Worm (Caenorhabditis elegans) whole organism, L3 larva: ENCODE data around the gene rpl-36.A.

Experiments
- aly-2 ChIP-seq: fragments of 150-350 bp; optimal IDR thresholded peaks from 2 replicates; lab custom pipeline; 2014; ENCODE audit warnings: missing biosample characterization, missing genetic modification characterization
- ama-1 ChIP-seq: fragments of 150-350 bp; optimal IDR thresholded peaks from 2 replicates; lab custom pipeline; 2018
- ceh-28 ChIP-seq: fragments of 150-350 bp; optimal IDR thresholded peaks from 2 replicates; lab custom pipeline; 2014; ENCODE audit warnings: missing biosample characterization, missing genetic modification reagents, missing genetic modification characterization
- ceh-82 ChIP-seq: fragments of 150-350 bp; optimal IDR thresholded peaks from 2 replicates; lab custom pipeline; 2014; ENCODE audit warnings: missing biosample characterization, missing genetic modification characterization
- ceh-9 ChIP-seq: sonication (generic microtip); optimal IDR thresholded peaks from 2 replicates; lab custom pipeline; 2018; ENCODE audit warnings: missing biosample characterization, missing genetic modification characterization
- daf-12 ChIP-seq: fragments of 150-350 bp; optimal IDR thresholded peaks from 2 replicates; lab custom pipeline; 2014; ENCODE audit warnings: missing biosample characterization, missing genetic modification reagents, missing genetic modification characterization
- egl-5 ChIP-seq: fragments of 150-350 bp; optimal IDR thresholded peaks from 2 replicates; lab custom pipeline; 2017; ENCODE audit warnings: missing biosample characterization, missing genetic modification reagents, missing genetic modification characterization, inconsistent platforms
- elt-1 ChIP-seq: fragments of 150-350 bp; optimal IDR thresholded peaks from 2 replicates; lab custom pipeline; 2014; ENCODE audit warnings: missing biosample characterization, missing genetic modification characterization
- elt-2 ChIP-seq: sonication (generic microtip); optimal IDR thresholded peaks from 2 replicates; lab custom pipeline; 2016; ENCODE audit warnings: missing genetic modification reagents, mild to moderate bottlenecking, missing genetic modification characterization, missing compliant biosample characterization
- elt-3 ChIP-seq, 3 experiments: fragments of 150-350 bp in 1 of 3; sonication (generic microtip) in 2 of 3; optimal IDR thresholded peaks; 2 replicates in 2 of 3; 4 replicates in 1 of 3; lab custom pipeline; 2014 to 2017; ENCODE audit warnings: missing biosample characterization in 3 of 3, missing genetic modification characterization in 3 of 3
- eor-1 ChIP-seq, 2 experiments: fragments of 150-350 bp; optimal IDR thresholded peaks; 2 replicates each; lab custom pipeline; 2014 to 2018; ENCODE audit warnings: missing biosample characterization in 2 of 2, missing genetic modification characterization in 2 of 2
- fkh-10 ChIP-seq: sonication (generic microtip); optimal IDR thresholded peaks from 2 replicates; lab custom pipeline; 2017; ENCODE audit warnings: missing biosample characterization, missing genetic modification reagents, missing genetic modification characterization
- fkh-2 ChIP-seq: fragments of 150-350 bp; optimal IDR thresholded peaks from 2 replicates; lab custom pipeline; 2014; ENCODE audit warnings: missing biosample characterization, missing genetic modification reagents, missing genetic modification characterization
- fos-1 ChIP-seq: fragments of 150-350 bp; optimal IDR thresholded peaks from 2 replicates; lab custom pipeline; 2014; ENCODE audit warnings: missing biosample characterization, missing genetic modification characterization
- hmg-11 ChIP-seq: sonication (generic microtip); optimal IDR thresholded peaks from 2 replicates; lab custom pipeline; 2016; ENCODE audit warnings: missing genetic modification characterization, missing compliant biosample characterization
- jun-1 ChIP-seq: fragments of 150-350 bp; optimal IDR thresholded peaks from 2 replicates; lab custom pipeline; 2014; ENCODE audit warnings: missing biosample characterization, missing genetic modification reagents, missing genetic modification characterization
- lin-15B ChIP-seq: fragments of 150-350 bp; optimal IDR thresholded peaks from 2 replicates; lab custom pipeline; 2014; ENCODE audit warnings: missing biosample characterization, missing genetic modification characterization
- lin-39 ChIP-seq: fragments of 150-350 bp; optimal IDR thresholded peaks from 2 replicates; lab custom pipeline; 2018; ENCODE audit warnings: missing biosample characterization, missing genetic modification reagents, missing genetic modification characterization
- lsy-12 ChIP-seq: sonication (generic microtip); optimal IDR thresholded peaks from 2 replicates; lab custom pipeline; 2016; ENCODE audit warnings: mild to moderate bottlenecking, missing genetic modification characterization, missing compliant biosample characterization
- mdl-1 ChIP-seq: fragments of 150-350 bp; optimal IDR thresholded peaks from 2 replicates; lab custom pipeline; 2014; ENCODE audit warnings: missing biosample characterization, missing genetic modification characterization
- nfya-1 ChIP-seq: sonication (generic microtip); optimal IDR thresholded peaks from 2 replicates; lab custom pipeline; 2017; ENCODE audit warnings: missing genetic modification characterization, mild to moderate bottlenecking, missing compliant biosample characterization, antibody characterized with exemption, moderate library complexity; ENCODE audit not compliant: insufficient read depth
- nhr-11 ChIP-seq: fragments of 150-350 bp; optimal IDR thresholded peaks from 2 replicates; lab custom pipeline; 2014; ENCODE audit warnings: missing biosample characterization, missing genetic modification characterization
- nhr-12 ChIP-seq: fragments of 150-350 bp; optimal IDR thresholded peaks from 2 replicates; lab custom pipeline; 2014; ENCODE audit warnings: missing biosample characterization, missing genetic modification characterization
- nhr-23 ChIP-seq: fragments of 150-350 bp; optimal IDR thresholded peaks from 2 replicates; lab custom pipeline; 2014; ENCODE audit warnings: missing biosample characterization, missing genetic modification reagents, missing genetic modification characterization
- nhr-25 ChIP-seq: sonication (generic microtip); optimal IDR thresholded peaks from 2 replicates; lab custom pipeline; 2017; ENCODE audit warnings: missing biosample characterization, missing genetic modification characterization
- nhr-28 ChIP-seq: fragments of 150-350 bp; optimal IDR thresholded peaks from 2 replicates; lab custom pipeline; 2014; ENCODE audit warnings: missing biosample characterization, missing genetic modification characterization
- nhr-43 ChIP-seq: sonication (generic microtip); optimal IDR thresholded peaks from 2 replicates; lab custom pipeline; 2016; ENCODE audit warnings: mild to moderate bottlenecking, missing genetic modification characterization, missing compliant biosample characterization; ENCODE audit not compliant: poor library complexity, severe bottlenecking
- nhr-67 ChIP-seq: fragments of 150-350 bp; optimal IDR thresholded peaks from 2 replicates; lab custom pipeline; 2014; ENCODE audit warnings: missing biosample characterization, missing genetic modification characterization
- pha-4 ChIP-seq: fragments of 150-350 bp; optimal IDR thresholded peaks from 2 replicates; lab custom pipeline; 2014; ENCODE audit warnings: missing biosample characterization, missing genetic modification reagents, missing genetic modification characterization
- sea-2 ChIP-seq: fragments of 150-350 bp; sonication (generic microtip); optimal IDR thresholded peaks from 4 replicates; lab custom pipeline; 2014; ENCODE audit warnings: missing biosample characterization, missing genetic modification reagents, missing genetic modification characterization
- skn-1 ChIP-seq: fragments of 150-350 bp; optimal IDR thresholded peaks from 2 replicates; lab custom pipeline; 2014; ENCODE audit warnings: missing biosample characterization, missing genetic modification characterization
- snpc-4 ChIP-seq: fragments of 150-350 bp; optimal IDR thresholded peaks from 2 replicates; lab custom pipeline; 2014; ENCODE audit warnings: missing biosample characterization, missing genetic modification characterization
- tbx-2 ChIP-seq: sonication (generic microtip); optimal IDR thresholded peaks from 2 replicates; lab custom pipeline; 2016; ENCODE audit warnings: mild to moderate bottlenecking, missing genetic modification characterization, missing compliant biosample characterization
- unc-62 ChIP-seq: fragments of 150-350 bp; sonication (generic microtip); optimal IDR thresholded peaks from 4 replicates; lab custom pipeline; 2014; ENCODE audit warnings: missing biosample characterization, missing genetic modification reagents, missing genetic modification characterization
- zag-1 ChIP-seq: fragments of 150-350 bp; optimal IDR thresholded peaks from 2 replicates; lab custom pipeline; 2014; ENCODE audit warnings: missing biosample characterization, missing genetic modification characterization
- ztf-11 ChIP-seq: fragments of 150-350 bp; optimal IDR thresholded peaks from 2 replicates; lab custom pipeline; 2014; ENCODE audit warnings: missing biosample characterization, missing genetic modification characterization
- ztf-4 ChIP-seq: fragments of 150-350 bp; optimal IDR thresholded peaks from 2 replicates; lab custom pipeline; 2014; ENCODE audit warnings: missing biosample characterization, missing genetic modification characterization

rpl-36.A gene

DNA sequence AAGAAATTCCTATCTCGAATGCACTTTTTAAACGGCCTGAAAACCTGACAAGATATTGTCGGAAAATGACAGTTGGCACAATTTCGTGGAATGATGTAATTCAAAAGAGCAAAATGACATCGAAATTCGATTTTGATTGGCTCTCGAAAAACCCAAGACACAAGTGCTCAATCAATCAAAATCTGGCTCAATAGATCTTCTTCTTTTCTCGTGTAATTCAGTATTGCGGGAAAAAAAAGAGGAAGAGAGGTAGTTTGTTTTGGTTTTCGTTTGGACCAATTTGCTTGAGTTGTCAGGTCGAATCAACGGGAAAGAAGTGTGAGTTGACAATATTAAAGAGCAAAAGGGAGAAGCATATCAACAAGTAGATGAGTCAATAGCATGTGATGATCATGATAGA is 38.8 kb upstream of the rpl-36.A start:
- peak; percentile 44 for TF ChIP-seq nfya-1
- no peak for TF ChIP-seq nhr-12
- no peak for TF ChIP-seq lin-15B
- TF ChIP-seq ama-1 (lab: Kevin White, UChicago), result no peak
- TF ChIP-seq nhr-25 (tag; lab: Kevin White, UChicago), result no peak
- TF ChIP-seq unc-62, result no peak
- TF ChIP-seq fos-1 (tag; lab: Kevin White, UChicago), result no peak
- TF ChIP-seq nhr-28 (tag; lab: Kevin White, UChicago), result no peak
- no peak for TF ChIP-seq aly-2
- TF ChIP-seq eor-1 (tag; optimal IDR thresholded peaks at IDR 0.05; lab: Kevin White, UChicago), result no peak
- TF ChIP-seq nhr-67 (tag; lab: Kevin White, UChicago), result no peak
- no peak for TF ChIP-seq ceh-28 (tag; lab: Kevin White, UChicago)
- no peak for TF ChIP-seq mdl-1
- peak; percentile 32 for TF ChIP-seq pha-4 (tag; lab: Kevin White, UChicago)
- TF ChIP-seq lsy-12 (tag; lab: Kevin White, UChicago), result no peak
- TF ChIP-seq skn-1 (tag; lab: Kevin White, UChicago), result no peak
- TF ChIP-seq ceh-82, result no peak
- TF ChIP-seq elt-2 (tag; lab: Kevin White, UChicago), result peak; percentile 39
- TF ChIP-seq fkh-2 (tag; lab: Kevin White, UChicago), result no peak
- no peak for TF ChIP-seq tbx-2 (tag; lab: Kevin White, UChicago)
- TF ChIP-seq egl-5 (tag; lab: Kevin White, UChicago), result peak; percentile 49
- TF ChIP-seq ztf-4, result no peak
- TF ChIP-seq nhr-43 (tag; lab: Kevin White, UChicago), result no peak
- no peak for TF ChIP-seq zag-1 (tag; lab: Kevin White, UChicago)
- TF ChIP-seq jun-1 (tag; lab: Kevin White, UChicago), result no peak
- no peak for TF ChIP-seq lin-39 (tag; lab: Kevin White, UChicago)
- TF ChIP-seq ztf-11, result no peak

DNA sequence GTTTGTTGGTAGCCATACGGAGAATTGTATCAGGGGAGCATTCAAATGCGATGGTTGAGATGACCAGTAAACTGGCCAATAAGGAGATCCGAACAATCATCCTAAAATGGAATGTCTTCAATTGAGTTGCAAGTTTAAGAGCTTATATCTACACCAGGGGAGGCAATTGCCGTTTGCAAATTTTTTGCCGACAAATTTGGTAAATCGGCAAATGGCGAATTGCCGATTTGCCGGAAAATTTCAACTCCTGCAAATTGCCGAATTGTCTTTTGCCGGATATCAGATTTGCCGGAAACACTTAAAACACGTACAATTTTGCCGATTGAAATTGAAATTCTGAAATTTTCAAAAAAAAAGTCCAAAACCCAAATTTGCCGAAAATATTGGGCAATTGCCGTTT is 37.8 kb upstream of the rpl-36.A start, which contains the start of gene F40F8.5:
TSS of gene F40F8.5 (minus strand) at position 101 of the 400 bp plus-strand sequence.
- TF ChIP-seq lin-15B (no peak), aly-2 (no peak), nhr-12 (no peak), ztf-11 (no peak), elt-3 (tag; optimal IDR thresholded peaks at IDR 0.05; lab: Kevin White, UChicago) (no peak), nhr-11 (tag; lab: Kevin White, UChicago) (no peak), ztf-4 (no peak), nhr-23 (tag; lab: Kevin White, UChicago) (no peak), ceh-9 (tag; lab: Kevin White, UChicago) (no peak), mdl-1 (no peak), daf-12 (no peak), nhr-28 (tag; lab: Kevin White, UChicago) (no peak)

DNA sequence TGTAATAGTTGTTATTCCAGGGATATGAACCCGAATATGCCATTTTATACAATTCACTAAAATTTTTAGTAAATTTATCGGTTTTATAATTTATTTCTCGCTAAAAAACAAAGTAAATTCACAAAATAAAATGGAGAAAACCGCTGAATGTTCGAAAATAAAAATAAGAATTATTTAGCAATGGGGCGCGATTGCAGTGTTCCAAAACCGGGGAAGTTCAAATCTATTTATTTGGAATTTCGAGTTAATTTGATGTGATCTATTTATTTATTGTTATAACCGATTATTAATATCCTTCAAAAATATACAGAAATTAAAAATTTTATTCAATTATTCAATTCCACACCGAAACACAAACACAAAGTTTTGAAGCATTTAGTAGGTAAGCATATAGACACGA is 35.5 kb upstream of the rpl-36.A start, which contains the start of gene F40F8.11:
TSS of gene F40F8.11 (minus strand) at position 49 of the 400 bp plus-strand sequence.
- TF ChIP-seq elt-3 (tag; optimal IDR thresholded peaks at IDR 0.05; lab: Kevin White, UChicago), result no peak
- TF ChIP-seq pha-4 (tag; lab: Kevin White, UChicago), result peak; percentile 31
- TF ChIP-seq elt-1 (tag; lab: Kevin White, UChicago), result no peak
- TF ChIP-seq nfya-1, result peak; percentile 54
- TF ChIP-seq snpc-4, result peak; percentile 8
- no peak for TF ChIP-seq fkh-10 (GFP tag; lab: Kevin White, UChicago)
- no peak for TF ChIP-seq egl-5 (tag; lab: Kevin White, UChicago)
- peak; percentile 47 for TF ChIP-seq lin-15B
- peak; percentile 18 for TF ChIP-seq elt-2 (tag; lab: Kevin White, UChicago)
- TF ChIP-seq nhr-23 (tag; lab: Kevin White, UChicago), result peak; percentile 53
- no peak for TF ChIP-seq sea-2 (GFP tag; lab: Kevin White, UChicago)
- TF ChIP-seq hmg-11 (tag; lab: Kevin White, UChicago), result peak; percentile 15
- TF ChIP-seq tbx-2 (tag; lab: Kevin White, UChicago), result no peak

DNA sequence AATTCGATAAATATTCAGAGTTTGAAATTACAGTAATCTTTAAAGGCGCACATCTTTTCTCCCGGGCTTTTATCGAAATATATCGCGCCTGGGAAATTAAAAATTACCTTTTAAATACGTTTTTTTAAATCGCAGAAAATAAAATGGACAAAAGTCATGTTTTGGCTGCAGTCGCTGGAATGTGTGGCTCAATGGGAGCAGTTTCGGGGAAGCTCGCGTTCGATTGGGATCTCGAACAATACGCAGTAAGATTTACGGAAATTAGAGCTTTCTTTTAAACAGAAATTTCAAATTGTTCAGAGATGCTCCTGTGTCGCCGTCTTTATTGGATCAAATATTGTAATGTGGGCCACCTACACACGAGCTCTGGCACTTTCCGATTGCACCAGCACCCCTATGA is 32.5 kb upstream of the rpl-36.A start, which contains the start of gene F40F8.12:
TSS of gene F40F8.12 (plus strand) at position 301 of the 400 bp plus-strand sequence.
- no peak for TF ChIP-seq egl-5 (tag; lab: Kevin White, UChicago)
- TF ChIP-seq nhr-67 (tag; lab: Kevin White, UChicago), result no peak
- no peak for TF ChIP-seq elt-2 (tag; lab: Kevin White, UChicago)
- no peak for TF ChIP-seq ceh-9 (tag; lab: Kevin White, UChicago)
- TF ChIP-seq nfya-1, result no peak
